Fruit fly (Drosophila melanogaster) Kc167 (cell line): ENCODE data around the gene Argl.

Experiments
- Myc ChIP-seq: fragments of >200 bp; optimal IDR thresholded peaks from 2 replicates; lab custom pipeline; 2017; ENCODE audit warnings: missing external identifiers
- Sin3A ChIP-seq: fragments of >200 bp; optimal IDR thresholded peaks from 2 replicates; lab custom pipeline; 2018; ENCODE audit warnings: missing external identifiers
- h ChIP-seq: fragments of >200 bp; optimal IDR thresholded peaks from 3 replicates; lab custom pipeline; 2018; ENCODE audit warnings: missing external identifiers
- insv ChIP-seq: fragments of >200 bp; optimal IDR thresholded peaks from 3 replicates; lab custom pipeline; 2018; ENCODE audit warnings: missing external identifiers
- psq ChIP-seq: fragments of >200 bp; optimal IDR thresholded peaks from 2 replicates; lab custom pipeline; 2017; ENCODE audit warnings: missing external identifiers
- ttk ChIP-seq: sonication (Bioruptor generic); optimal IDR thresholded peaks from 2 replicates; lab custom pipeline; 2017; ENCODE audit warnings: missing external identifiers

The Argl gene

DNA sequence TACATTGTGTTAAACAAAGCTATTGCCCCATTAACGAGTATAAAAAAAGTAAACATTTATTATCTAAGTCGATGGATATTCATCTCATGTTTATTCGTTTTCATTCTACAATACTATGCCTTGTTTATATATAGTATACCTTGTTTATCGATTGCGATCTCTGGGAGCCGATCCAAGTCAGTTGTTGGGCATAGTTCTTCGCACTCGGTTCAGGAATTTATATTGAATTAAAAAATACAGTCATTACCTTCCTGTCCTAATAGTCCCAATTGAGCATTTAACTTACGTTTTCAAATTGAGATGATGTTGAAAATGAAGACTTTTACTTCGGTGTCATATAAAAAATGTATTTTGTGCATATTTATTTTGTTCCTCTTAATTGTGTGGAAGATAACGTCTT, 22.8 kb upstream of the Argl start, which contains the start of gene CG32984:
Gene CG32984 (plus strand): TSS at position 301 of the 400 bp plus-strand sequence.
- TF ChIP-seq psq: no peak
- no peak for TF ChIP-seq h (lab: Kevin White, UChicago)
- TF ChIP-seq ttk: no peak
- no peak for TF ChIP-seq Sin3A (lab: Kevin White, UChicago)
- TF ChIP-seq Myc (lab: Kevin White, UChicago): no peak
- no peak for TF ChIP-seq insv (lab: Kevin White, UChicago)

DNA sequence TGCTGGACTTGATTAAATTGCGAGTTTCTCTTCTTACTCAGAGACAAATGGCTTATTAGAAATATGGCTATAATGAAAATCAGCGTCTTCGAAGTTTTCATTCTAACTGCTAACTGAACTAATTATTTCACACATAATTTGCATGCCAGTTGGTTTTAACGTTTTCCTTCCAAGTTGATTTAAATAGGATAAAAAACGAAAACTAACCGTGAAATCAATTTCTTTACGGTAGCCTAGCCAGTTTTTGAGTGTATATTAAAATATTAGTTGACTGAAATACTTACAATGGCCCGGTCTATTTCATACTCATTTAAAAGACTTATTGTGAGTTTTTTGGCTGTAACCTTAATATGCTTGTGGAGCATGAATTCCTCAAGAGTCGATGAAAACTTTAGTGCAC, 20.3 kb upstream of the Argl start, which contains the start of the genes CG9525 and CG32985:
Gene CG9525 (minus strand): TSS at position 101 of the 400 bp plus-strand sequence.
Gene CG32985 (plus strand): TSS at position 280 of the 400 bp plus-strand sequence.
- TF ChIP-seq psq: no peak
- TF ChIP-seq h (lab: Kevin White, UChicago): no peak
- TF ChIP-seq Myc (lab: Kevin White, UChicago): no peak
- TF ChIP-seq ttk: no peak
- no peak for TF ChIP-seq insv (lab: Kevin White, UChicago)
- no peak for TF ChIP-seq Sin3A (lab: Kevin White, UChicago)

DNA sequence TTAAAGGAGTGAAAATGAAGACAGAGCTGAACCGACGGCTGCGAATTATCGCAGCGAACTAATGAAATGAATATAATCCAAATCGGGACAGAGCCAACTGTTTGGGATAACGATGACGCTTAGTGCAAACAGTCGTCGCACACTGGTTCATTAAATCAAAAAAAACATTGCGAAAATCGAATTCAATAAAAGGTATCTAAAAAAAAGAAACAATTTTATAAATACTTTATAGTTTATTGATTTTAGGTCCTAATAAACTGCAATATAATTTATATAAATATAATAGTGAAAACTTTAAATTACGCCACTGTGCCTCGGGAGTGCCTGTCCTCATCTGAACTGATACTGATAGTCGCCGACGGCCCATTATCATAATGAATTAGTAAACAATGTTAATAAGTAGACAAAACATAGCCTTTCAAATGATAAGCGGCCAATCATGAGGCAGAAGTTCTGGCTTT, 17.1 kb upstream of the Argl start, which contains the start of gene CG31886:
Gene CG31886 (minus strand): TSS at position 51 of the 461 bp plus-strand sequence.
- TF ChIP-seq insv (lab: Kevin White, UChicago): no peak
- TF ChIP-seq psq: no peak
- TF ChIP-seq ttk: no peak
- TF ChIP-seq Myc (lab: Kevin White, UChicago): no peak
- TF ChIP-seq Sin3A (lab: Kevin White, UChicago): no peak
- TF ChIP-seq h (lab: Kevin White, UChicago): no peak

DNA sequence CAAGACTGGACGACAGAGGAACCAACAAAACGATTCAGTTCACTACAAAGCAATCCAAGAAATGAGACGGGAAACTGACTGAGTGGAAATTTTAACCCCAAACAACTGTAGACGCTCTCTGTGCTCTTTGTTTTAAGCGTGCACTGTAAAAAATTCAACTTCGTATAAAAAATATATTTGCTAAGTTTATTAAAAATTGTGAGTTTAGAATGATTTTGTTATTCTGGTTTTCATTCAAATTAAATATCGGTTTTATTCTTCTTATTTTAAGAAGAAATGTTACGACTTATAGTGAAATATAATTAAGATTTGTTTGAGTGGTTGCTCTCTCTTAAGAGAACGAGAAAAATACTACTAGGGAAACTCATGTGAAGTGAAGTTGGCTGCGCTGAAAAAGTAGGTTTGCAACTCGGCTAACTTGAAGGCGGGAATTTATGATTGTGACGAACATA, 16.2 kb upstream of the Argl start:
- TF ChIP-seq h (lab: Kevin White, UChicago) (no peak), psq (no peak), ttk (no peak), Sin3A (lab: Kevin White, UChicago) (no peak), insv (lab: Kevin White, UChicago) (no peak), Myc (lab: Kevin White, UChicago) (no peak)

DNA sequence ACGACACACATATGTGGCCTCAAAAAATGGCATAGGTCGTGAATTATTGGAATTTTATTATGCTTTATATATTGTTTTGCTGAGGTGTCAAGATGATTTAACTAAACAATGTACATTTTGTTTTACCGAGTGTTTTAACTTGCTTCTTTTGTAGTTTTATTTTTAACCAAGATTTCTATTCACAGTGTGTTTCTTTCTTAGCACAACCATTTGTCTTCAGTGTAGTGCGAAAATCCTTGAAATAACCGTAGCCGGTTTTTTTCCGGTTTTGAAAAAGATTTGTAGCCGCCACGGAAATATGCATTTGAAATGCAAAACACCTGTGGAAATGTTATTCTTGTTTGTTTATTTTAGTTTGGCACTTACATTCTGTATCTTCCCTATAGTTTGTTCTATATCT, 15.2 kb upstream of the Argl start:
- no peak for TF ChIP-seq h (lab: Kevin White, UChicago)
- no peak for TF ChIP-seq Myc (lab: Kevin White, UChicago)
- TF ChIP-seq insv (lab: Kevin White, UChicago): no peak
- TF ChIP-seq psq: no peak
- TF ChIP-seq Sin3A (lab: Kevin White, UChicago): no peak
- TF ChIP-seq ttk: no peak

DNA sequence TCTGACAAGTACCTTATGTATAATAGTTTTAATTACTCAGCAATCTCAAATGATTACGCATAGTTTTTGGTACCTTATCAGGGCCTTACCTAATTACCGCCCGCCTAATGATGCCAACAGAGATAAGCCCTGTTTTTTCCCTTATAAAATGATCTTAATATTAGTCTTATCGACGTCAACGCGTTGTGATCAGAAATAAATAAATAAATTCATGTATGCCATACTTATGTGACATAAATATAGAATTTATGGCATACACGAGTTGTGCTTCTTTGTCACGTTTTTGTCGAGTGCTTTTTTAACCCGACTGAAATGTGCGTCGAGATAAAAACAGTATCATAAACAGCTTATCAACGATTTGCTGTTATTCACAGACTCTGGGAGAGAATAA, 14.4 kb upstream of the Argl start:
- TF ChIP-seq h (lab: Kevin White, UChicago) (no peak), insv (lab: Kevin White, UChicago) (no peak)

DNA sequence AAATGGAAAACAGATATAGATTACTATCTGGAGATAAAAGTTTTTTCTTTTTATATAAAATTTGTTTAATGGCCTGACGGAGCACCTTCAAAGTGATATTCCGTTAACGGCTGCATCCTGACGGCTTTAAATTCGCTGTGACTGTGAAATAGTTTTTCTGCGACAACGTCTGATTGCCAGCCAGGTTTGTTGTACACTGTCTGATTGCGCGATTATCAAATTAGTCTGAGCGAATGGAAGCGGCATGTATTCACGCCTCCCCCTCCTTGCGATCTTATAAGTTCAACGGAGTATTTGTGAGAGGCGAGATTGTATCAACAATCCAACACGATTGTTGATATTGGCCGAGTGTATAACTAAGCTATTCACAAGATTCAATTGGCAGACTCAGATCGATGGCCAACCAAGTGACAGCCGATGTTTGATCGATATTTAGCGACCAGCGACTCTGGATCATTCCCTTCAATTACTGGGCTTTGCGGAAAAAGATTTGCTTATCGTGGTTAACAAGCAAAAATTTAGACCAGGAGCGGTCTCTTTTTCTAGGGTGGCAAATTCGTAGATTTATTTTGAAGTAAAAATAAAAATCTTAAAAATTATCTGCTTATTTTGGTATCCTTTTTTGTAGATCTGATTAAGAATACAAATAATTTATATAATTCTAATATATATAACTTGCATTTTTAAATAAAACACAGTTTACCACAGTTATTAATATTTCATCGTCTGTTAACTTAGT, 13.9 kb upstream of the Argl start:
- no peak for TF ChIP-seq insv (lab: Kevin White, UChicago)
- no peak for TF ChIP-seq ttk
- TF ChIP-seq Myc (lab: Kevin White, UChicago): no peak
- no peak for TF ChIP-seq h (lab: Kevin White, UChicago)
- TF ChIP-seq psq: no peak
- TF ChIP-seq Sin3A (lab: Kevin White, UChicago): no peak

DNA sequence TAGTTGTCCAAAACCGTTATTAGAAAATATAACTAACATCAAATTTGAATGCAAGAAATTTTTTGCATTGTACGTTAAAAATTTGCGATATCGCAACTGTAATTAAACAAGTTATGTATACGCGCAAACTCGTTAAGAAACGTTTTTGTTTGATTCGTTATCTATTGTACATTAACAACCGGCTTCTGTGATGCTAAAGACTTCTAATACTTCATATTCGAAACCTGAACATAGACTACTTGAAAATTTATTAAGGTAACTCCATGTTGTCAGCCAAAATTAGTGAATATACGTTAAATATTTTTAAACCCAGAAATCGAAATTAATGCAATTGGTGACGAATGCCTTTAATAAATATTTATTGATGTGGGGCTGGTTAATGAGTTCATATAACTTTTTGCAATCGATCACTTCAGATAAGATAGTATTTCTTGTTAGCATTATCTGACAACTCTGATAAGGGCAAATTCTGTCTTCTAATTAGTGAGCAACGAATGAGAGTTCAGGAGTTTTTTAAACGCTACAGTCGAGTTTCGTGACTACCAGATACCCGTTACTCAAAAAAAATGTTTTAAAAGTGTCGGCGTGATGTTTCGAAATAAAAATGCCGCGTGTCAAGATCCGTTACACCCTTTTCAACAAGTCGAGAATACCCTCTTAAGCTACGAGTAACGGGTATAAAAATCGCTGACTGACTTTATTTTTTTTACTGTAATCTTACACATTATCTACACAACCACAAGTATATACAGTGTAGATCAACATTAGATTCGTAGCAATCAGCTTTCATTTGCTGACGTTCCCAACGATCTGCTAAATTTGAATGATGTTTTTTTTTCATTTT, 10.5 kb upstream of the Argl start:
- TF ChIP-seq psq (no peak), h (lab: Kevin White, UChicago) (no peak), Sin3A (lab: Kevin White, UChicago) (no peak), insv (lab: Kevin White, UChicago) (no peak), ttk (no peak), Myc (lab: Kevin White, UChicago) (no peak)

DNA sequence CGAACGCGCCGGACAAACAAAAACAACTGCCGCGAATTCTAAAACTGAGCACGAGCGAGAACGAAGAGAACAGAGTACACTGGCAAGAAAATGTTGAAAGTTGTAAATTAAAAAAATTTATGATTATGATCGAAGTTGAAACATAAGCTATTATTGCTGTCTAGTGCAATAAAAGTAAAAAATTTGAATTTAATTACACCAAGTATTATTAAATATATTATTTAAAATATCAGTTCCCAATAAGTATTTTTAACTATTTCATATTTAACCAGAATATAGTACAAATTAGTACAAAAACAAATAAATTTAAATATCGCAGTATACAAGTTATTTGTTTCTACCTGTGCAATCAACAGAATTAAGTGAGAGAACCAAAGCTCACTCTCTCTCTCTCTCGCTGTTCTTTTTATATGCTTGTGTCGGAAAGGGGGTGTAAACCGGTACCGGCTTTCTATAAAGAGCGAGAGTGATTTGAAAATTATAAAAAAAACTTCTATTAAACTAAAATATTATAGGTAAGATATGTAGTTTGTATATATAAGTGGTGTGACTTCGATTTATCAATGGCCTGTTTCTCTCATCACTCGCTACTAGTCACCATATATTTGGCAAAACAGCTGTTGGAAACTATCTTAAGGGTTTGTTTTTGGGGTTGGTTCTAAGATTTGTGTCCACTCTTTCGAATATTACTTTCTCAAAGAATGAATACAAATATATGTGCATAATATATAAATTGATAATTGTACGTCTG, 9.5 kb upstream of the Argl start, which contains the start of gene C1GalTA:
Gene C1GalTA (minus strand): TSS at position 33 of the 751 bp plus-strand sequence.
- TF ChIP-seq h (lab: Kevin White, UChicago) (no peak), insv (lab: Kevin White, UChicago) (no peak), ttk (no peak), Sin3A (lab: Kevin White, UChicago) (no peak), Myc (lab: Kevin White, UChicago) (no peak), psq (no peak)

DNA sequence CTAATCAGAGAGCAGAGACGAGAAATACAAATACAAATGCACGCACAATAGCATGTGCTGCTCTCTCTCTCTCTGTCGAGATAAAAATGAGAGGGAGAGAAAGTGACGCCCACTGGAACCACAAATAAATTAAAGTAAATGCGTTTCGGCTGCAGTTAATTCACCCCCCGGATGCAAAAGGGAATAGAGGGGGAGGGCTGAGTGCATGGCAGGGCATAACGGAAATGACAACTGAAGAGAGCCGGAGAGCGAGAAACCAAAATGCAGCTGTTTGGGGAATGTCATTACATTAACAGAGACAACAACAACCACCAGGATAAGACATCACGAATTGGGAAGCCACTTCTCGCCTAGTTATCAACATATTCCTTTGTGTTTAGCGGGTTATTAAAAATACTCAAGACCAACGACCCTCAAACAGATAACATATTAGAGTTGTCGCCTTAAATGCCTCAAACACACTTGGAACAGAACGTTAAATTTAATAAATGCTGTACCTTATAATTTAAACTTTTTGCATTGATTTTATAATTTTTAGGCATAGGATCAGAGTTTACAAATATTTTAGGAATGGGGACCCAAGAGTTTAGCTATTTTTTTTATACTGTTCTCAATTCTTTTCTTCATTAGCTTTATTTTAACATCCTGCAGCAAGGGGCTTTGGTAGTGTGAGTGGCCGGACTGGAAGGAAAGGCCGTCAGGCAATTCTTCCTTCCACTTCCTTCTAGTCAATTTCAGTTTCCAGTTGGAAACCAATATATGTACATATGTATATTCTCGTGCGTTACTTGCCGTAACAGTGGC, 8.2 kb upstream of the Argl start:
- TF ChIP-seq h (lab: Kevin White, UChicago): no peak
- TF ChIP-seq psq: no peak
- TF ChIP-seq insv (lab: Kevin White, UChicago): no peak
- TF ChIP-seq ttk: no peak
- no peak for TF ChIP-seq Sin3A (lab: Kevin White, UChicago)
- no peak for TF ChIP-seq Myc (lab: Kevin White, UChicago)
